Worm (Caenorhabditis elegans): Measurements from ENCODE around the gene spe-36.
A peak's percentile ranks its signal among the peaks of the same experiment; 100 is the strongest.

Gene spe-36

DNA sequence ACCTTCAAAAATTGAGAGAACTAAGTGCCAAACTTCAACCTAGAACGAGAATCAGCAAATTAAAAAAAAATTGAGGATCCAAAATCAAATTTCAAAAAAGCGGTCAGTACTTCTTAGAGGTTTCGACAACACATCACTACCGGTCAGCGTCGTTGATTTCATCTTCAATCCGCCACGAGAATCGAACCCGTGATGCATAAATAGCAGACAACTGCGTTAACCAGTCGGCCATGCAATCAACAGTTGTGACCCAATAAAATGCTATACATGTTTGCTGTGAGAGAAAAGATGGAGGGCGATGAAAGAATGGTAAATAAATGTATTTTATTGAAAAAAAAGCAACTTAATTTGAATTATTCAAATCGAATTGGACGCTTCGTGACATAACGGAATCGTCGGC is 42.4 kb downstream of the spe-36 start (continued):
- TF ChIP-seq D2030.7 (GFP tag; IDR thresholded peaks at IDR 0.05) (peak; percentile 72), unc-130 (GFP tag; optimal IDR thresholded peaks at IDR 0.05) (peak; percentile 52), ztf-25 (GFP tag; IDR thresholded peaks at IDR 0.05) (peak; percentile 62; the same call in 1 of the 2 replicates), F57C9.4 (tag; optimal IDR thresholded peaks at IDR 0.05) (no peak), ZK185.1 (tag; optimal IDR thresholded peaks at IDR 0.05; ENCODE audit: poor library complexity, severe bottlenecking) (peak; percentile 86), mxl-1 (tag; optimal IDR thresholded peaks at IDR 0.05) (peak; percentile 6), cebp-2 (GFP tag; IDR thresholded peaks at IDR 0.05) (0 out of 2 replicates have a peak, but pooled peaks have one; percentile 71), F23B12.7 (tag; optimal IDR thresholded peaks at IDR 0.05; ENCODE audit: insufficient read depth) (peak; percentile 97), B0261.1 (tag; optimal IDR thresholded peaks at IDR 0.05) (peak; percentile 87), mel-28 (tag; optimal IDR thresholded peaks at IDR 0.05; ENCODE audit: borderline replicate concordance) (no peak), akir-1 (GFP tag; optimal IDR thresholded peaks at IDR 0.05) (peak; percentile 32), dpl-1 (GFP tag; optimal IDR thresholded peaks at IDR 0.05) (peak; percentile 21), hmg-1.2 (GFP tag; IDR thresholded peaks at IDR 0.05) (peak; percentile 70), T07F8.4 (tag; optimal IDR thresholded peaks at IDR 0.05) (peak; percentile 82), ceh-79 (tag; optimal IDR thresholded peaks at IDR 0.05) (peak; percentile 20), B0035.1 (tag; optimal IDR thresholded peaks at IDR 0.05) (no peak), ztf-26 (tag; optimal IDR thresholded peaks at IDR 0.05) (peak; percentile 67), hrde-1 (tag; optimal IDR thresholded peaks at IDR 0.05; ENCODE audit: borderline replicate concordance) (peak; percentile 50), aptf-2 (GFP tag; conservative IDR thresholded peaks at IDR 0.05) (0 out of 2 replicates have a peak, but pooled peaks have one; percentile 7), lin-26 (GFP tag; IDR thresholded peaks at IDR 0.05) (peak; percentile 85), die-1 (tag; optimal IDR thresholded peaks at IDR 0.05) (peak; percentile 86), nhr-179 (tag; optimal IDR thresholded peaks at IDR 0.05) (peak; percentile 17), somi-1 (GFP tag; optimal IDR thresholded peaks at IDR 0.05) (peak; percentile 37), F55B11.4 (tag; optimal IDR thresholded peaks at IDR 0.05; ENCODE audit: borderline replicate concordance, insufficient read depth) (no peak), ztf-18 (tag; optimal IDR thresholded peaks at IDR 0.05) (peak; percentile 67), lin-35 (GFP tag; optimal IDR thresholded peaks at IDR 0.05) (peak in 1 of 3 experiments; percentile 8), snpc-3.4 (tag; optimal IDR thresholded peaks at IDR 0.05) (peak; percentile 88), efl-1 (GFP tag; optimal IDR thresholded peaks at IDR 0.05) (peak; percentile 32), ekl-4 (GFP tag; IDR thresholded peaks at IDR 0.05) (peak; percentile 64; the same call in 1 of the 2 replicates), let-607 (tag; optimal IDR thresholded peaks at IDR 0.05) (peak; percentile 62 to 68), Y56A3A.18 (GFP tag; IDR thresholded peaks at IDR 0.05) (no peak; the same call in 1 of the 2 replicates), ama-1 (optimal IDR thresholded peaks at IDR 0.05) (no peak), ama-1 (GFP tag; optimal IDR thresholded peaks at IDR 0.05) (peak; percentile 82 to 88), gei-17 (GFP tag; optimal IDR thresholded peaks at IDR 0.05) (no peak), rec-8 (tag; optimal IDR thresholded peaks at IDR 0.05) (peak; percentile 84 to 89), egl-44 (GFP tag; IDR thresholded peaks at IDR 0.05) (no peak)

DNA sequence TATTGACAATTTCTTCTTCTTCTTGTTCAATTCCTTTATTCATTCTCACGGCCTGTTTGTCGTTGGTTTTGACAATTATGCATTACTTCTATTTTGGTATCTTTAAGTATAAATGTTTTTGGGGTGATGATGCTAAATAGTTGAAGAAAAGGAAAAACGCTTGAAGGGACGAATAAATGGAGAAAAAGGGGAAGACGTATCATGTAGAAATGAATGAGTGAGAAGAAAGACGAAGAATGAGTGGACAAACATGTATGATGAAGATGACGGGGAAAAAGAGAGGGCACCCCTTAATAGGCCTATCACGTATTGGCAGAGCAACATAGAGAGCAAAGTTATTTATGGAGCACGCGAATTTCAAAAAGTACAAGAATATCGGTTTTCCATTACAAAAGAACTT is 43.4 kb downstream of the spe-36 start, which contains the start of gene M04B2.7:
TSS of gene M04B2.7 (minus strand) at position 101 of the 400 bp plus-strand sequence.
- no peak for TF ChIP-seq fkh-3 (tag; optimal IDR thresholded peaks at IDR 0.05)
- no peak for TF ChIP-seq rcor-1 (GFP tag; IDR thresholded peaks at IDR 0.05)
- no peak for TF ChIP-seq nhr-80 (tag; optimal IDR thresholded peaks at IDR 0.05)
- TF ChIP-seq mes-4 (tag; optimal IDR thresholded peaks at IDR 0.05): no peak
- TF ChIP-seq rpc-1 (optimal IDR thresholded peaks at IDR 0.05): no peak
- TF ChIP-seq rpc-1 (tag; optimal IDR thresholded peaks at IDR 0.05): no peak
- TF ChIP-seq C17E4.6 (GFP tag; IDR thresholded peaks at IDR 0.05): no peak
- no peak for TF ChIP-seq ztf-28 (GFP tag; IDR thresholded peaks at IDR 0.05)

Data from whole organism, young adult.